Worm (Caenorhabditis elegans) whole organism, L2 larva: Measurements from ENCODE around the gene C13A2.4.
"Not testable (repeated sequence)": the region's sequence is repeated elsewhere in the genome, so short reads cannot be mapped to it uniquely, and the experiment has no call there.

Source experiments
- F13H6.1 ChIP-seq: sonication (generic microtip); optimal IDR thresholded peaks from 2 replicates; lab custom pipeline; 2016; ENCODE audit warnings: missing genetic modification characterization, missing compliant biosample characterization
- R02D3.7 ChIP-seq: fragments of 150-350 bp; optimal IDR thresholded peaks from 2 replicates; lab custom pipeline; 2014; ENCODE audit warnings: missing biosample characterization, missing genetic modification characterization
- ama-1 ChIP-seq: fragments of 150-350 bp; optimal IDR thresholded peaks from 2 replicates; lab custom pipeline; 2018; ENCODE audit warnings: inconsistent platforms
- blmp-1 ChIP-seq: sonication (generic microtip); optimal IDR thresholded peaks from 2 replicates; lab custom pipeline; 2017; ENCODE audit warnings: missing genetic modification characterization, mild to moderate bottlenecking, missing compliant biosample characterization, antibody characterized with exemption, moderate library complexity; ENCODE audit not compliant: insufficient read depth
- ceh-16 ChIP-seq: fragments of 150-350 bp; optimal IDR thresholded peaks from 2 replicates; lab custom pipeline; 2014; ENCODE audit warnings: missing biosample characterization, missing genetic modification characterization
- ceh-82 ChIP-seq: fragments of 150-350 bp; optimal IDR thresholded peaks from 2 replicates; lab custom pipeline; 2014; ENCODE audit warnings: missing biosample characterization, missing genetic modification characterization
- egl-27 ChIP-seq: sonication (generic microtip); optimal IDR thresholded peaks from 3 replicates; lab custom pipeline; 2017; ENCODE audit warnings: missing biosample characterization, missing genetic modification reagents, missing genetic modification characterization
- elt-1 ChIP-seq: fragments of 150-350 bp; optimal IDR thresholded peaks from 2 replicates; lab custom pipeline; 2014; ENCODE audit warnings: missing biosample characterization, missing genetic modification characterization
- elt-3 ChIP-seq: sonication (generic microtip); optimal IDR thresholded peaks from 2 replicates; lab custom pipeline; 2017; ENCODE audit warnings: missing biosample characterization, missing genetic modification characterization
- lin-11 ChIP-seq: fragments of 150-350 bp; sonication (generic microtip); optimal IDR thresholded peaks from 2 replicates; lab custom pipeline; 2014; ENCODE audit warnings: missing biosample characterization, missing genetic modification characterization, inconsistent platforms, mixed read lengths
- lin-13 ChIP-seq: fragments of 150-350 bp; optimal IDR thresholded peaks from 2 replicates; lab custom pipeline; 2014; ENCODE audit warnings: missing biosample characterization, missing genetic modification reagents, missing genetic modification characterization
- lsy-2 ChIP-seq, 2 experiments: fragments of 150-350 bp in 1 of 2; sonication (generic microtip) in 1 of 2; optimal IDR thresholded peaks; 2 replicates each; lab custom pipeline; 2014 to 2017; ENCODE audit warnings: missing biosample characterization in 2 of 2, missing genetic modification characterization in 2 of 2
- mab-5 ChIP-seq: fragments of 150-350 bp; optimal IDR thresholded peaks from 2 replicates; lab custom pipeline; 2014; ENCODE audit warnings: missing biosample characterization, missing genetic modification characterization
- nhr-12 ChIP-seq: fragments of 150-350 bp; optimal IDR thresholded peaks from 2 replicates; lab custom pipeline; 2014; ENCODE audit warnings: missing biosample characterization, missing genetic modification characterization
- nhr-21 ChIP-seq: fragments of 150-350 bp; optimal IDR thresholded peaks from 2 replicates; lab custom pipeline; 2014; ENCODE audit warnings: missing biosample characterization, missing genetic modification characterization
- nhr-23 ChIP-seq: fragments of 150-350 bp; optimal IDR thresholded peaks from 2 replicates; lab custom pipeline; 2014; ENCODE audit warnings: missing biosample characterization, missing genetic modification reagents, missing genetic modification characterization
- nhr-6 ChIP-seq: fragments of 150-350 bp; optimal IDR thresholded peaks from 2 replicates; lab custom pipeline; 2014; ENCODE audit warnings: missing biosample characterization, missing genetic modification characterization
- nhr-77 ChIP-seq: fragments of 150-350 bp; optimal IDR thresholded peaks from 2 replicates; lab custom pipeline; 2014; ENCODE audit warnings: missing biosample characterization, missing genetic modification characterization
- peb-1 ChIP-seq: fragments of 150-350 bp; optimal IDR thresholded peaks from 2 replicates; lab custom pipeline; 2014; ENCODE audit warnings: missing biosample characterization, missing genetic modification characterization
- sem-4 ChIP-seq: fragments of 150-350 bp; optimal IDR thresholded peaks from 2 replicates; lab custom pipeline; 2014; ENCODE audit warnings: missing biosample characterization, missing genetic modification reagents, missing genetic modification characterization
- skn-1 ChIP-seq: sonication (generic microtip); optimal IDR thresholded peaks from 2 replicates; lab custom pipeline; 2017; ENCODE audit warnings: missing biosample characterization, missing genetic modification characterization
- sma-3 ChIP-seq: sonication (generic microtip); optimal IDR thresholded peaks from 2 replicates; lab custom pipeline; 2016; ENCODE audit warnings: missing genetic modification reagents, missing genetic modification characterization, missing compliant biosample characterization
- sma-9 ChIP-seq, 2 experiments: fragments of 150-350 bp in 1 of 2; sonication (generic microtip) in 1 of 2; optimal IDR thresholded peaks; 2 replicates each; lab custom pipeline; 2014 to 2016; ENCODE audit warnings: missing genetic modification characterization in 2 of 2, mild to moderate bottlenecking in 1 of 2, missing biosample characterization in 1 of 2, missing compliant biosample characterization in 1 of 2, missing genetic modification reagents in 1 of 2, moderate library complexity in 1 of 2
- unc-39 ChIP-seq: fragments of 150-350 bp; optimal IDR thresholded peaks from 2 replicates; lab custom pipeline; 2014; ENCODE audit warnings: missing biosample characterization, missing genetic modification characterization
- unc-55 ChIP-seq: fragments of 150-350 bp; sonication (generic microtip); optimal IDR thresholded peaks from 3 replicates; lab custom pipeline; 2014; ENCODE audit warnings: missing biosample characterization, missing genetic modification reagents, missing genetic modification characterization
- zag-1 ChIP-seq: fragments of 150-350 bp; optimal IDR thresholded peaks from 2 replicates; lab custom pipeline; 2014; ENCODE audit warnings: missing biosample characterization, missing genetic modification characterization
- ztf-1 ChIP-seq: fragments of 200-800 bp; sonication (Bioruptor generic); conservative IDR thresholded peaks from 2 replicates; pipeline ENCODE4 v1.3.6; 2022; ENCODE audit warnings: missing genetic modification characterization, missing compliant biosample characterization
- ztf-11 ChIP-seq: sonication (generic microtip); optimal IDR thresholded peaks from 2 replicates; lab custom pipeline; 2017; ENCODE audit warnings: missing biosample characterization, missing genetic modification characterization
- ztf-4 ChIP-seq: fragments of 150-350 bp; optimal IDR thresholded peaks from 2 replicates; lab custom pipeline; 2014; ENCODE audit warnings: missing biosample characterization, missing genetic modification characterization

C13A2.4 gene

ce11 chrV:7275491-7275890, 3.7 kb upstream of the C13A2.4 start, which contains the start of gene C13A2.5:
Gene C13A2.5 (plus strand): TSS chrV:7275791.
- no peak for TF ChIP-seq nhr-21 (tag; lab: Kevin White, UChicago)
- no peak for TF ChIP-seq lin-13
- no peak for TF ChIP-seq ztf-11
- no peak for TF ChIP-seq ama-1 (lab: Kevin White, UChicago)
- no peak for TF ChIP-seq sma-3 (GFP tag; lab: Kevin White, UChicago)
- TF ChIP-seq nhr-23 (tag; lab: Kevin White, UChicago) = no peak
- TF ChIP-seq, all 48 proteins: peak for 0

- no peak for TF ChIP-seq ztf-4 (tag; lab: Kevin White, UChicago)
These were observed 2.8 kb downstream of the C13A2.4 start, which contains the start of gene C13A2.3 for ce11 chrV:7282037-7282436. Gene C13A2.3 (plus strand): TSS chrV:7282337.

ce11 chrV:7288699-7289098, 9.5 kb downstream of the C13A2.4 start, which contains the start of gene C13A2.1:
Gene C13A2.1 (plus strand): TSS chrV:7288999.
- TF ChIP-seq elt-1 (peak; percentile 6), ceh-16 (tag; lab: Kevin White, UChicago) (no peak)

ce11 chrV:7295270-7295669, 16.1 kb downstream of the C13A2.4 start, which contains the start of gene F07G11.4:
Gene F07G11.4 (minus strand): TSS chrV:7295370.
- TF ChIP-seq nhr-6 = no peak
- no peak for TF ChIP-seq lin-11 (tag; lab: Kevin White, UChicago)
- TF ChIP-seq sma-9 (GFP tag; optimal IDR thresholded peaks at IDR 0.05; lab: Kevin White, UChicago) = no peak
- no peak for TF ChIP-seq sma-9 (tag; optimal IDR thresholded peaks at IDR 0.05; lab: Kevin White, UChicago)
- no peak for TF ChIP-seq elt-3
- TF ChIP-seq lsy-2 (tag; optimal IDR thresholded peaks at IDR 0.05; lab: Kevin White, UChicago) = no peak
- TF ChIP-seq elt-1 = no peak
- no peak for TF ChIP-seq unc-55
- TF ChIP-seq nhr-12 (tag; lab: Kevin White, UChicago) = no peak
- TF ChIP-seq egl-27 (tag; lab: Kevin White, UChicago) = no peak
- no peak for TF ChIP-seq ztf-4 (tag; lab: Kevin White, UChicago)
- TF ChIP-seq R02D3.7 (tag; lab: Kevin White, UChicago) = no peak

ce11 chrV:7297263-7297662, 18.1 kb downstream of the C13A2.4 start, which contains the start of gene srj-32:
Gene srj-32 (minus strand): TSS chrV:7297363.
- TF ChIP-seq nhr-12 (tag; lab: Kevin White, UChicago) (no peak), peb-1 (no peak), unc-55 (no peak), unc-39 (tag; lab: Kevin White, UChicago) (no peak), lin-13 (no peak), zag-1 (tag; lab: Kevin White, UChicago) (no peak), sma-9 (GFP tag; optimal IDR thresholded peaks at IDR 0.05; lab: Kevin White, UChicago) (no peak), sma-9 (tag; optimal IDR thresholded peaks at IDR 0.05; lab: Kevin White, UChicago) (no peak), egl-27 (tag; lab: Kevin White, UChicago) (no peak)

- no peak for TF ChIP-seq skn-1
- TF ChIP-seq sem-4 = no peak
These were observed 19.3 kb downstream of the C13A2.4 start, which contains the start of gene F07G11.3 for ce11 chrV:7298463-7298862. Gene F07G11.3 (plus strand): TSS chrV:7298763.

- not testable (repeated sequence) for TF ChIP-seq ceh-82, F13H6.1, blmp-1 (tag; lab: Kevin White, UChicago)
These were observed 25.3 kb downstream of the C13A2.4 start, which contains the start of gene F07G11.2 for ce11 chrV:7304506-7304905. Gene F07G11.2 (plus strand): TSS chrV:7304806.

- TF ChIP-seq nhr-77 (tag; lab: Kevin White, UChicago) (no peak), ztf-1 (GFP tag; lab: Robert Waterston, UW) (no peak), elt-1 (no peak), blmp-1 (tag; lab: Kevin White, UChicago) (no peak), mab-5 (tag; lab: Kevin White, UChicago) (no peak)
These were observed 27.9 kb downstream of the C13A2.4 start, which contains the start of gene F07G11.1 for ce11 chrV:7307089-7307488. Gene F07G11.1 (plus strand): TSS chrV:7307389.
